Worm (Caenorhabditis elegans) whole organism, young adult: ENCODE data around the gene T01D1.7.
A peak's percentile ranks its signal among the peaks of the same experiment; 100 is the strongest.

Experiments used
- B0261.1 ChIP-seq: sonication (generic microtip); optimal IDR thresholded peaks from 2 replicates; lab custom pipeline; 2016; ENCODE audit warnings: mild to moderate bottlenecking, missing genetic modification characterization, moderate library complexity, missing compliant biosample characterization
- F22D6.2 ChIP-seq: sonication (generic microtip); optimal IDR thresholded peaks from 2 replicates; lab custom pipeline; 2016; ENCODE audit warnings: mild to moderate bottlenecking, missing genetic modification characterization, missing compliant biosample characterization
- F55B11.4 ChIP-seq: sonication (generic microtip); optimal IDR thresholded peaks from 2 replicates; lab custom pipeline; 2016; ENCODE audit warnings: missing compliant biosample characterization, missing genetic modification characterization, borderline replicate concordance; ENCODE audit not compliant: insufficient read depth
- F57A8.1 ChIP-seq: fragments of 200-800 bp; sonication (Bioruptor generic); optimal IDR thresholded peaks from 2 replicates; lab custom pipeline; 2018; ENCODE audit warnings: mild to moderate bottlenecking, missing genetic modification characterization, moderate library complexity, missing compliant biosample characterization
- K12H6.12 ChIP-seq: fragments of 200-800 bp; sonication (Bioruptor generic); optimal IDR thresholded peaks from 2 replicates; lab custom pipeline; 2018; ENCODE audit warnings: mild to moderate bottlenecking, missing genetic modification characterization, missing compliant biosample characterization
- Y56A3A.18 ChIP-seq: fragments of 200-800 bp; sonication (Bioruptor generic); IDR thresholded peaks from 2 replicates; pipeline ENCODE4 v1.3.6; 2022; ENCODE audit warnings: missing genetic modification reagents, missing genetic modification characterization, missing compliant biosample characterization
- Y67H2A.10 ChIP-seq: fragments of 200-800 bp; sonication (Bioruptor generic); conservative IDR thresholded peaks from 2 replicates; pipeline ENCODE4 v1.3.6; 2022; ENCODE audit warnings: missing genetic modification reagents, missing genetic modification characterization, missing compliant biosample characterization
- Y79H2A.3 ChIP-seq: fragments of 200-800 bp; sonication (Bioruptor generic); conservative IDR thresholded peaks from 2 replicates; pipeline ENCODE4 v1.3.6; 2022; ENCODE audit warnings: missing genetic modification reagents, missing genetic modification characterization, missing compliant biosample characterization
- aptf-2 ChIP-seq: fragments of 200-800 bp; sonication (Bioruptor generic); conservative IDR thresholded peaks from 2 replicates; pipeline ENCODE4 v1.3.6; 2022; ENCODE audit warnings: missing genetic modification reagents, missing genetic modification characterization, missing compliant biosample characterization
- athp-1 ChIP-seq: sonication (generic microtip); optimal IDR thresholded peaks from 2 replicates; lab custom pipeline; 2017; ENCODE audit warnings: mild to moderate bottlenecking, missing genetic modification characterization, missing compliant biosample characterization
- attf-5 ChIP-seq: fragments of 200-800 bp; sonication (Bioruptor generic); optimal IDR thresholded peaks from 2 replicates; lab custom pipeline; 2018; ENCODE audit warnings: mild to moderate bottlenecking, missing genetic modification characterization, missing compliant biosample characterization
- bed-1 ChIP-seq: fragments of 200-800 bp; sonication (Bioruptor generic); IDR thresholded peaks from 2 replicates; pipeline ENCODE4 v1.3.6; 2022; ENCODE audit warnings: missing genetic modification reagents, missing genetic modification characterization, missing compliant biosample characterization
- ccch-3 ChIP-seq: fragments of 200-800 bp; sonication (Bioruptor generic); optimal IDR thresholded peaks from 2 replicates; lab custom pipeline; 2018; ENCODE audit warnings: mild to moderate bottlenecking, missing genetic modification characterization, missing compliant biosample characterization
- cebp-1 ChIP-seq, 2 experiments: fragments of 200-800 bp in 1 of 2; sonication (Bioruptor generic) in 1 of 2; sonication (generic microtip) in 1 of 2; IDR thresholded peaks in 1 of 2; optimal IDR thresholded peaks in 1 of 2; 2 replicates each; pipeline versions ENCODE4 v1.3.6 to Lab custom; 2017 to 2022; ENCODE audit warnings: missing compliant biosample characterization in 2 of 2, missing genetic modification characterization in 2 of 2, mild to moderate bottlenecking in 1 of 2, missing genetic modification reagents in 1 of 2, moderate library complexity in 1 of 2
- cebp-2 ChIP-seq: fragments of 200-800 bp; sonication (Bioruptor generic); IDR thresholded peaks from 2 replicates; pipeline ENCODE4 v1.3.6; 2022; ENCODE audit warnings: missing genetic modification characterization, missing compliant biosample characterization
- ceh-100 ChIP-seq: fragments of 200-800 bp; sonication (Bioruptor generic); IDR thresholded peaks from 2 replicates; pipeline ENCODE4 v1.3.6; 2022; ENCODE audit warnings: missing genetic modification reagents, missing genetic modification characterization, missing compliant biosample characterization
- ceh-27 ChIP-seq: fragments of 200-800 bp; sonication (Bioruptor generic); optimal IDR thresholded peaks from 2 replicates; lab custom pipeline; 2018; ENCODE audit warnings: mild to moderate bottlenecking, missing genetic modification characterization, moderate library complexity, missing compliant biosample characterization
- ceh-40 ChIP-seq: fragments of 200-800 bp; sonication (Bioruptor generic); IDR thresholded peaks from 2 replicates; pipeline ENCODE4 v1.3.6; 2022; ENCODE audit warnings: missing genetic modification characterization, missing compliant biosample characterization
- chd-7 ChIP-seq: sonication (generic microtip); optimal IDR thresholded peaks from 2 replicates; lab custom pipeline; 2016; ENCODE audit warnings: mild to moderate bottlenecking, missing genetic modification characterization, moderate library complexity, missing compliant biosample characterization
- egrh-3 ChIP-seq: fragments of 200-800 bp; sonication (Bioruptor generic); IDR thresholded peaks from 2 replicates; pipeline ENCODE4 v1.3.6; 2022; ENCODE audit warnings: missing genetic modification reagents, missing genetic modification characterization, missing compliant biosample characterization
- fkh-3 ChIP-seq: sonication (generic microtip); optimal IDR thresholded peaks from 2 replicates; lab custom pipeline; 2016; ENCODE audit warnings: mild to moderate bottlenecking, missing genetic modification characterization, missing compliant biosample characterization
- gei-17 ChIP-seq: fragments of 200-800 bp; sonication (Bioruptor generic); optimal IDR thresholded peaks from 2 replicates; lab custom pipeline; 2018; ENCODE audit warnings: mild to moderate bottlenecking, missing genetic modification characterization, missing compliant biosample characterization
- hlh-12 ChIP-seq: sonication (generic microtip); optimal IDR thresholded peaks from 2 replicates; lab custom pipeline; 2016; ENCODE audit warnings: missing genetic modification characterization, missing compliant biosample characterization
- hmg-1.2 ChIP-seq: fragments of 200-800 bp; sonication (Bioruptor generic); IDR thresholded peaks from 2 replicates; pipeline ENCODE4 v1.3.6; 2022; ENCODE audit warnings: missing genetic modification reagents, missing genetic modification characterization, missing compliant biosample characterization
- lin-40 ChIP-seq: sonication (generic microtip); optimal IDR thresholded peaks from 2 replicates; lab custom pipeline; 2016; ENCODE audit warnings: missing genetic modification characterization, mild to moderate bottlenecking, missing compliant biosample characterization, missing genotype, missing genetic modification reagents
- lir-1 ChIP-seq: fragments of 200-800 bp; sonication (Bioruptor generic); conservative IDR thresholded peaks from 2 replicates; pipeline ENCODE4 v1.3.6; 2022; ENCODE audit warnings: missing genetic modification reagents, missing genetic modification characterization, missing compliant biosample characterization
- lsy-27 ChIP-seq: sonication (generic microtip); optimal IDR thresholded peaks from 2 replicates; lab custom pipeline; 2017; ENCODE audit warnings: missing genetic modification characterization, mild to moderate bottlenecking, missing compliant biosample characterization, antibody characterized with exemption, missing genotype, borderline replicate concordance; ENCODE audit not compliant: insufficient read depth
- madf-3 ChIP-seq: fragments of 200-800 bp; sonication (Bioruptor generic); IDR thresholded peaks from 2 replicates; pipeline ENCODE4 v1.3.6; 2022; ENCODE audit warnings: missing genetic modification reagents, missing genetic modification characterization, missing compliant biosample characterization
- mel-28 ChIP-seq: sonication (generic microtip); optimal IDR thresholded peaks from 2 replicates; lab custom pipeline; 2016; ENCODE audit warnings: borderline replicate concordance, mild to moderate bottlenecking, missing genetic modification characterization, missing compliant biosample characterization
- mes-4 ChIP-seq: sonication (generic microtip); optimal IDR thresholded peaks from 2 replicates; lab custom pipeline; 2016; ENCODE audit warnings: missing genotype, missing genetic modification characterization, missing compliant biosample characterization
- mxl-1 ChIP-seq: sonication (generic microtip); optimal IDR thresholded peaks from 2 replicates; lab custom pipeline; 2016; ENCODE audit warnings: missing genetic modification characterization, missing compliant biosample characterization
- nfya-1 ChIP-seq: sonication (generic microtip); optimal IDR thresholded peaks from 2 replicates; lab custom pipeline; 2017; ENCODE audit warnings: antibody characterized with exemption, missing compliant biosample characterization, missing genetic modification characterization, borderline replicate concordance; ENCODE audit not compliant: insufficient read depth
- nfya-2 ChIP-seq: fragments of 200-800 bp; sonication (Bioruptor generic); IDR thresholded peaks from 2 replicates; pipeline ENCODE4 v1.3.6; 2022; ENCODE audit warnings: missing genetic modification reagents, missing genetic modification characterization, missing compliant biosample characterization
- nfyb-1 ChIP-seq: fragments of 200-800 bp; sonication (Bioruptor generic); IDR thresholded peaks from 2 replicates; pipeline ENCODE4 v1.3.6; 2022; ENCODE audit warnings: missing genetic modification reagents, missing genetic modification characterization, missing compliant biosample characterization
- nhr-120 ChIP-seq: fragments of 200-800 bp; sonication (Bioruptor generic); IDR thresholded peaks from 2 replicates; pipeline ENCODE4 v1.3.6; 2022; ENCODE audit warnings: missing genetic modification characterization, missing compliant biosample characterization
- nhr-27 ChIP-seq: fragments of 200-800 bp; sonication (Bioruptor generic); optimal IDR thresholded peaks from 2 replicates; lab custom pipeline; 2018; ENCODE audit warnings: mild to moderate bottlenecking, missing genetic modification characterization, moderate library complexity, missing compliant biosample characterization
- nhr-80 ChIP-seq: sonication (generic microtip); optimal IDR thresholded peaks from 2 replicates; lab custom pipeline; 2016; ENCODE audit warnings: missing genetic modification characterization, missing compliant biosample characterization
- rec-8 ChIP-seq, 2 experiments: sonication (generic microtip); optimal IDR thresholded peaks; 2 replicates each; lab custom pipeline; 2016; ENCODE audit warnings: mild to moderate bottlenecking in 2 of 2, missing genetic modification characterization in 2 of 2, missing genetic modification reagents in 2 of 2, missing genotype in 2 of 2, missing biosample characterization in 1 of 2, missing compliant biosample characterization in 1 of 2, moderate library complexity in 1 of 2
- snpc-1.1 ChIP-seq: sonication (generic microtip); optimal IDR thresholded peaks from 2 replicates; lab custom pipeline; 2017; ENCODE audit warnings: missing genetic modification characterization, mild to moderate bottlenecking, missing compliant biosample characterization, antibody characterized with exemption, moderate library complexity, missing genotype, missing genetic modification reagents; ENCODE audit not compliant: insufficient read depth
- snpc-1.3 ChIP-seq: sonication (generic microtip); optimal IDR thresholded peaks from 2 replicates; lab custom pipeline; 2017; ENCODE audit warnings: missing genetic modification characterization, mild to moderate bottlenecking, missing compliant biosample characterization, antibody characterized with exemption, moderate library complexity, missing genotype, missing genetic modification reagents; ENCODE audit not compliant: insufficient read depth
- sptf-2 ChIP-seq: fragments of 200-800 bp; sonication (Bioruptor generic); optimal IDR thresholded peaks from 2 replicates; lab custom pipeline; 2018; ENCODE audit warnings: mild to moderate bottlenecking, missing genetic modification characterization, missing compliant biosample characterization
- xnd-1 ChIP-seq: sonication (generic microtip); optimal IDR thresholded peaks from 2 replicates; lab custom pipeline; 2016; ENCODE audit warnings: missing genotype, missing genetic modification reagents, missing genetic modification characterization, missing compliant biosample characterization
- zim-3 ChIP-seq: sonication (generic microtip); optimal IDR thresholded peaks from 2 replicates; lab custom pipeline; 2017; ENCODE audit warnings: mild to moderate bottlenecking, missing genetic modification characterization, moderate library complexity, missing compliant biosample characterization
- ztf-25 ChIP-seq: fragments of 200-800 bp; sonication (Bioruptor generic); IDR thresholded peaks from 2 replicates; pipeline ENCODE4 v1.3.6; 2022; ENCODE audit warnings: missing genetic modification reagents, missing genetic modification characterization, missing compliant biosample characterization
- ztf-6 ChIP-seq: fragments of 200-800 bp; sonication (Bioruptor generic); IDR thresholded peaks from 2 replicates; pipeline ENCODE4 v1.3.6; 2022; ENCODE audit warnings: missing genetic modification reagents, missing genetic modification characterization, missing compliant biosample characterization

T01D1.7 gene

DNA sequence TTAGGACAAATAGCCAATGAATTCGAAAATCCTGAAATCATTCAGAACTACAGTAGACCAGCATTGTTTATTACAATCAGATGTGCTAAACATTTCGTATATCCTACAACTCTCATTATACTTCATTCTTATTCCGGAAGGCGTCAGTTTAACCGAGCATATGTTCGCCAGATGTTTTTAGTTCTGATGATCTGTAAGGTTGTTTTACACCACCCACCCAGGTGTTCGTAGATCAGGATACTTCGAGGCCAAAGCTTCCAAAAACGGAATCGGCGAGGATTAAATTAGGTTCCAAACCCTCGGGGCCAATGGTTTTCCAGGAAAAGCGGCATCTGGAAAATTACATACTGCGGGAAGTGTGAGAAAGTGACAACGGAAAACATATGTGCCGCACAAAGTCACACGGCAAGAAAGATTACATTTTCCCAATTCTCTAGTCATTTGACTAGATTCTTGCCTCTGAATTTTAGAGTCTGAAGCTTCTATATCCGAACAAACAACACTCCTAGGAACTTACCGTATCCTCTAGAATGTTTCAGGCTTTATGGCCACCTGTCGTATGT, 12.9 kb downstream of the T01D1.7 start (continued):
- TF ChIP-seq snpc-1.1 (no peak), Y79H2A.3 (GFP tag; lab: Robert Waterston, UW) (no peak), Y67H2A.10 (no peak), ztf-25 (GFP tag; lab: Robert Waterston, UW) (no peak), nhr-120 (no peak), snpc-1.3 (no peak)

DNA sequence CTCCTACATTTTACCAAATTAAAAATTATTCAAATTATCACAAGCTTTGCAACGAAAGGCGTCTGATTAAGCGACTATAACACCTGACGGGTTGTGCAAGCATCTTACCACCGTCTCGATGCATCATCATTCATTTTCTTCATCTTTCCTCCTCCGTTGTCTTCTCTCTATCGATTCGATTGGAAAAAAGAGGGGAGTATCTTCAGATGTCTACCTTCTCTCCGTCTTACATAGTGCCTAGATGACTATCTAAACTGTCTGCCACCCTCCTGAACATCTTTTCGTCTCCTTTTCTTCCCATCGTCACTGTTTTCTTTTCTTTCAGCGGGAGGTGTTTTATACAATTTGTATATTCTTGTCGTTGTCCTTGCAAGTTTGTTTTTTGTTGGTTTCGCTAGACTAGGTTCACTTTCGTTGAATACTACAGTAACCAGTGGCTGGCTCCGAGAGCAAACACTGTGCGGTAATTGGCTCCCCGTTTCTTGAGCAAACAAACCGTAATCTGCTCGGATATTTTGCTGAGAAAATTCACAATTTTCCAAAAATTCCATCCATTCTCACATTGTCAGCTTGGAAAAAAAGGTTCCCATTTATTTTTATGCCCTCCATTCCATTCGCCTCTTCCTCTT, 14.2 kb downstream of the T01D1.7 start:
- TF ChIP-seq K12H6.12 (tag; lab: Kevin White, UChicago) = no peak
- TF ChIP-seq bed-1 (GFP tag; lab: Robert Waterston, UW) = no peak
- no peak for TF ChIP-seq ztf-6
- no peak for TF ChIP-seq mxl-1
- TF ChIP-seq gei-17 (GFP tag; lab: Kevin White, UChicago) = no peak
- no peak for TF ChIP-seq ceh-40
- TF ChIP-seq sptf-2 (GFP tag; lab: Kevin White, UChicago) = no peak
- no peak for TF ChIP-seq xnd-1 (tag; lab: Kevin White, UChicago)
- TF ChIP-seq madf-3 (GFP tag; lab: Robert Waterston, UW) = no peak
- TF ChIP-seq hmg-1.2 = peak; percentile 61; the same call in 1 of the 2 replicates
- no peak for TF ChIP-seq mel-28 (tag; lab: Kevin White, UChicago)
- TF ChIP-seq nfya-1 = no peak
- TF ChIP-seq ceh-27 (GFP tag; lab: Kevin White, UChicago) = peak; percentile 13
- no peak for TF ChIP-seq mes-4 (tag; lab: Kevin White, UChicago)
- no peak for TF ChIP-seq F57A8.1
- TF ChIP-seq cebp-2 = no peak
- TF ChIP-seq aptf-2 (GFP tag; lab: Robert Waterston, UW) = no peak
- no peak for TF ChIP-seq F55B11.4 (tag; lab: Kevin White, UChicago)
- TF ChIP-seq Y56A3A.18 (GFP tag; lab: Robert Waterston, UW) = no peak
- peak; percentile 37 for TF ChIP-seq attf-5 (GFP tag; lab: Kevin White, UChicago)
- peak; percentile 44 for TF ChIP-seq nhr-80 (tag; lab: Kevin White, UChicago)
- TF ChIP-seq nfya-2 (GFP tag; lab: Robert Waterston, UW) = no peak
- TF ChIP-seq ceh-100 = no peak
- no peak for TF ChIP-seq nhr-27
- TF ChIP-seq chd-7 (tag; lab: Kevin White, UChicago) = no peak
- TF ChIP-seq B0261.1 (tag; lab: Kevin White, UChicago) = no peak
- TF ChIP-seq hlh-12 = no peak
- TF ChIP-seq lsy-27 (tag; lab: Kevin White, UChicago) = no peak
- no peak for TF ChIP-seq rec-8 (tag; optimal IDR thresholded peaks at IDR 0.05; lab: Kevin White, UChicago)
- TF ChIP-seq egrh-3 (GFP tag; lab: Robert Waterston, UW) = no peak
- no peak for TF ChIP-seq athp-1 (tag; lab: Kevin White, UChicago)
- no peak for TF ChIP-seq F22D6.2 (tag; lab: Kevin White, UChicago)
- TF ChIP-seq zim-3 (tag; lab: Kevin White, UChicago) = no peak
- no peak for TF ChIP-seq cebp-1 (GFP tag; IDR thresholded peaks at IDR 0.05; lab: Robert Waterston, UW)
- peak; percentile 16 for TF ChIP-seq cebp-1 (tag; optimal IDR thresholded peaks at IDR 0.05; lab: Kevin White, UChicago)
- TF ChIP-seq lir-1 (GFP tag; lab: Robert Waterston, UW) = no peak
- peak; percentile 6 for TF ChIP-seq lin-40 (tag; lab: Kevin White, UChicago)
- TF ChIP-seq nhr-120 = no peak
- TF ChIP-seq ccch-3 (GFP tag; lab: Kevin White, UChicago) = no peak
- no peak for TF ChIP-seq nfyb-1 (GFP tag; lab: Robert Waterston, UW)
- no peak for TF ChIP-seq fkh-3
